Worm (Caenorhabditis elegans): ENCODE measurements around the gene scl-20.

- TF ChIP-seq tab-1 (GFP tag; IDR thresholded peaks at IDR 0.05) (no peak), klf-2 (GFP tag; conservative IDR thresholded peaks at IDR 0.05) (no peak)
These were observed 4.9 kb downstream of the scl-20 start, which contains the start of gene asp-19 for ce11 chrV:18729324-18729924.

Data from whole organism, midembryonic.